Fruit fly (Drosophila melanogaster): ENCODE data around the gene sloth2.

The sloth2 gene

DNA sequence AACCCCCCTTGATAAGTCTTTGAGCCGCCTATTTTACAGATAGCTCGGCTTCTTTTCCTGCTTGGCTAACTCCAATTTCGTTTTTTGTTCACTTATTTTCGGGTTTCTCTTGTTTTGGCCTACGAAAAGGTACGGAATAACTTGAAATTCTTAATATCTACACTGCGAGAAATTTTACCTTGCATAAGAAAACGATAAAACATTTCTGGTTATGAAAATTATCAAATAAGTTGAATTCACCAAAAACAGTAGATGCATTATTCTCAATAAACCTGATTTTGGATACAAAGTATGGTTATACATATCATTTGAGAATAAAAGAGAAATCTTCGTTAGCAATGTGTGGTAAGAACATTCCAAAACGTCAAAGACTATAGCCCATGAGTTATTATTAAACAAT, 29.1 kb upstream of the sloth2 start (continued):
- TF ChIP-seq Eip93F (GFP tag; optimal IDR thresholded peaks at IDR 0.05): no peak
- peak; percentile 46 for TF ChIP-seq CG8632 (GFP tag; optimal IDR thresholded peaks at IDR 0.05)
- no peak for TF ChIP-seq spab (GFP tag; optimal IDR thresholded peaks at IDR 0.05)
- peak in 1 of 2 experiments; percentile 9 for TF ChIP-seq ss (GFP tag; optimal IDR thresholded peaks at IDR 0.05)
- TF ChIP-seq Ets96B (tag; optimal IDR thresholded peaks at IDR 0.05): peak; percentile 46
- peak; percentile 23 for TF ChIP-seq cyc (GFP tag; optimal IDR thresholded peaks at IDR 0.05)
- TF ChIP-seq fkh (GFP tag; optimal IDR thresholded peaks at IDR 0.05): no peak
- peak; percentile 36 for TF ChIP-seq Eip75B (GFP tag; optimal IDR thresholded peaks at IDR 0.05)
- TF ChIP-seq Eip78C (GFP tag): peak; percentile 77
- TF ChIP-seq CG6808 (GFP tag; optimal IDR thresholded peaks at IDR 0.05): no peak
- no peak for TF ChIP-seq CG4318 (GFP tag; optimal IDR thresholded peaks at IDR 0.05)
- TF ChIP-seq CG11902 (GFP tag; optimal IDR thresholded peaks at IDR 0.05): no peak
- peak; percentile 64 for TF ChIP-seq esn (GFP tag; optimal IDR thresholded peaks at IDR 0.05)
- no peak for TF ChIP-seq net (GFP tag; optimal IDR thresholded peaks at IDR 0.05)
- TF ChIP-seq Hr4 (GFP tag; optimal IDR thresholded peaks at IDR 0.05): no peak
- TF ChIP-seq CG6854 (GFP tag; optimal IDR thresholded peaks at IDR 0.05): no peak
- TF ChIP-seq CG7368 (GFP tag; optimal IDR thresholded peaks at IDR 0.05): no peak
- no peak for TF ChIP-seq CG11762 (GFP tag; optimal IDR thresholded peaks at IDR 0.05; ENCODE audit: insufficient read depth)
- TF ChIP-seq Smox (GFP tag; optimal IDR thresholded peaks at IDR 0.05): peak; percentile 50
- TF ChIP-seq fd59A (GFP tag; optimal IDR thresholded peaks at IDR 0.05): peak; percentile 11

DNA sequence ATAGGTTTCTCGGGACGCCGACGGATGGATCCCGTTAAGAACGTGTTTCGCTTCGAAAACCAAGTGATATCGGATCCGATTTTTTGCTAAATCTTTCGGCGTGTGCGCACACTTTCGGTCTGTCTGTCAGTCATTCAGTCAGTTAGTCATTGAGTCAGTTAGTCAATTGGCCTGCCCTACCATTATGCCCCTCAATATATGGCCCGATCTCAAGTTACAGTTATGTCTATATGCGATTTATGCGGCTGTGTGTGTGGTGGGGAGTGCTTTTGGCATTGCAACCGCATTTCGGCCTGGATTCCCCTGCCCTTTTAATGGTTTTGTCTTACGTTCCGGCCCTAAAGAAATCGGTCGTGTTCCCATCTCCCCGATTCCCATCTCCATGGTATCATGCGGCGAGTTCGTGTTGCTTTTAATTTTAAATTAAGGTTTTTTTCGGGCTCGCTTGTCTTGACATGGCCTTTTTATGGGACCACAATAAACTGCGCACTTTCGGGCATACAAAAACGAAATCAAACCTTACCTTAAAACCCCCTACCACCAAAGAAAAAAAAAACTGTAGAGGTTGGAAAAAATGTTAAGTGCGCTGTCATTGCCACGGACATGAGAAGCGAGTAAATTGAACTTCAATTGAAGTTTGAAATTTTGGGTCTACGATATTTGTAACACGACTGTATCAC, 28.3 kb upstream of the sloth2 start:
- TF ChIP-seq Met (GFP tag; optimal IDR thresholded peaks at IDR 0.05) (no peak), Gug (GFP tag; IDR thresholded peaks at IDR 0.05) (no peak), CG34406 (GFP tag; optimal IDR thresholded peaks at IDR 0.05) (no peak), cyc (GFP tag; optimal IDR thresholded peaks at IDR 0.05) (no peak), Ets96B (tag; optimal IDR thresholded peaks at IDR 0.05) (no peak), Hr4 (GFP tag; optimal IDR thresholded peaks at IDR 0.05) (no peak), CG31627 (GFP tag; optimal IDR thresholded peaks at IDR 0.05) (no peak), svp (GFP tag) (peak; percentile 65)

DNA sequence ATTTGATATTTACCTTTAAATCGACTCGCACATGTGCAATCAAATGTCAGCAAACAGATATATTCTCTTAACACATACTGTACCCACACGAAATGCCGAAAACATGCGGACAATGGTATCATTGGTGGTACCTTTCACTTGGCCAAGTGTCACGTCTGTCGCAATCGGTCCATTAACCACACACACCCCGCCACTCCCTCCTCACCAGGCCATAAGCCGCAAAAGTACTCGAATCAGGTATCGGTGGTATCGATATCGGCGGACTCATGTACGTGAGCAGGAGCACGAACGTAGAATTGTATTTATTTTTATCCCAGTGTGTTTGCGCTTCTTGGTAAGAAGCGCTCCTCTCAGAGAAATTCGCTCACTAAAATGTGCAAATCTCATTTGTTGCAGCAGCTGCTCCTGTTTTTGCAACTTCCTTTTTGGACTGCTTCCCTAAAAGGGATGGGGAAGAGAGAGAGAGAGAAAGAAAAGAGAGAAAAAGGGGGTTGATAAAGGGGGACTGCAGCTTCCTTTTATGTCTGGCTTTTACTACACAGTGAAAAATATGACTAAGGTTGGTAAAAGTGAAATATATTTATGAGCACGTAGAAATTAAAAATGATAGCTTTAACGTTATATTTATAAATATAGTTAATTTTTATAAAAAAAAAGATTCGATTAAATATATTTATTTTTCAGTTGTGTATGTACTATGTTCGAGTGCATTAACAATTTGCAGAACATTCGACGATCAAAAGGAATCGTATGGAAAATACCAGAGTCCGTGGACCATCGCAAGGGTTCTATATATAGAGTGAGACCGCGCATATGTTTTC, 27.4 kb upstream of the sloth2 start:
- TF ChIP-seq CG34406 (GFP tag; optimal IDR thresholded peaks at IDR 0.05) (peak; percentile 51), vri (GFP tag; optimal IDR thresholded peaks at IDR 0.05) (no peak), CG6163 (GFP tag; IDR thresholded peaks at IDR 0.05) (peak; percentile 79), CG6808 (GFP tag; optimal IDR thresholded peaks at IDR 0.05) (peak; percentile 63), Ets21C (GFP tag; optimal IDR thresholded peaks at IDR 0.05) (no peak), eg (GFP tag; IDR thresholded peaks at IDR 0.05) (0 out of 3 replicates have a peak, but pooled peaks have one; percentile 21), Hr39 (GFP tag; optimal IDR thresholded peaks at IDR 0.05) (no peak), CG6276 (GFP tag; optimal IDR thresholded peaks at IDR 0.05) (no peak), Lpt (GFP tag; optimal IDR thresholded peaks at IDR 0.05) (peak; percentile 27), esn (GFP tag; optimal IDR thresholded peaks at IDR 0.05) (peak; percentile 49), CG7368 (GFP tag; optimal IDR thresholded peaks at IDR 0.05) (peak; percentile 28), Sox102F (GFP tag; optimal IDR thresholded peaks at IDR 0.05) (peak; percentile 39), CG8632 (GFP tag; optimal IDR thresholded peaks at IDR 0.05) (peak; percentile 55), CG15336 (GFP tag; IDR thresholded peaks at IDR 0.05) (peak; percentile 58; the same call in 1 of the 2 replicates), Sox14 (GFP tag; optimal IDR thresholded peaks at IDR 0.05) (no peak), Eip78C (GFP tag) (peak; percentile 87), CG10669 (GFP tag; optimal IDR thresholded peaks at IDR 0.05) (peak; percentile 44), CG6792 (GFP tag; optimal IDR thresholded peaks at IDR 0.05) (peak; percentile 52), Eip93F (GFP tag; optimal IDR thresholded peaks at IDR 0.05) (no peak), Smox (GFP tag; optimal IDR thresholded peaks at IDR 0.05) (peak; percentile 31), CG1621 (tag; optimal IDR thresholded peaks at IDR 0.05) (no peak), CG10631 (GFP tag; optimal IDR thresholded peaks at IDR 0.05) (peak; percentile 60), Ets96B (tag; optimal IDR thresholded peaks at IDR 0.05) (peak; percentile 62), Eip75B (GFP tag; optimal IDR thresholded peaks at IDR 0.05) (peak; percentile 29), dsx (GFP tag; optimal IDR thresholded peaks at IDR 0.05; ENCODE audit: poor library complexity, severe bottlenecking) (peak; percentile 84), CG6854 (GFP tag; optimal IDR thresholded peaks at IDR 0.05) (peak; percentile 30), net (GFP tag; optimal IDR thresholded peaks at IDR 0.05) (peak; percentile 42), CG16779 (tag; optimal IDR thresholded peaks at IDR 0.05) (peak; percentile 45), CG3919 (GFP tag; optimal IDR thresholded peaks at IDR 0.05) (peak; percentile 62), CG4318 (GFP tag; optimal IDR thresholded peaks at IDR 0.05) (no peak), pdm3 (GFP tag; optimal IDR thresholded peaks at IDR 0.05) (peak; percentile 14)
